Worm (Caenorhabditis elegans) whole organism, L3 larva: Measurements from ENCODE around the gene T04C10.3.

Experiments used
- ZK546.5 ChIP-seq: sonication (generic microtip); optimal IDR thresholded peaks from 2 replicates; lab custom pipeline; 2017; ENCODE audit warnings: missing biosample characterization, missing genetic modification characterization
- ama-1 ChIP-seq: fragments of 150-350 bp; optimal IDR thresholded peaks from 2 replicates; lab custom pipeline; 2018
- egl-27 ChIP-seq: sonication (generic microtip); optimal IDR thresholded peaks from 4 replicates; lab custom pipeline; 2017; ENCODE audit warnings: missing biosample characterization, missing genetic modification reagents, missing genetic modification characterization
- jun-1 ChIP-seq: fragments of 150-350 bp; optimal IDR thresholded peaks from 2 replicates; lab custom pipeline; 2014; ENCODE audit warnings: missing biosample characterization, missing genetic modification reagents, missing genetic modification characterization
- nfya-1 ChIP-seq: sonication (generic microtip); optimal IDR thresholded peaks from 2 replicates; lab custom pipeline; 2017; ENCODE audit warnings: missing genetic modification characterization, mild to moderate bottlenecking, missing compliant biosample characterization, antibody characterized with exemption, moderate library complexity; ENCODE audit not compliant: insufficient read depth
- nhr-12 ChIP-seq: fragments of 150-350 bp; optimal IDR thresholded peaks from 2 replicates; lab custom pipeline; 2014; ENCODE audit warnings: missing biosample characterization, missing genetic modification characterization
- nhr-237 ChIP-seq: fragments of 150-350 bp; optimal IDR thresholded peaks from 2 replicates; lab custom pipeline; 2014; ENCODE audit warnings: missing biosample characterization, missing genetic modification characterization
- nhr-67 ChIP-seq: fragments of 150-350 bp; optimal IDR thresholded peaks from 2 replicates; lab custom pipeline; 2014; ENCODE audit warnings: missing biosample characterization, missing genetic modification characterization
- nhr-76 ChIP-seq: fragments of 150-350 bp; sonication (generic microtip); optimal IDR thresholded peaks from 5 replicates; lab custom pipeline; 2014; ENCODE audit warnings: missing biosample characterization, missing genetic modification characterization
- snpc-4 ChIP-seq: fragments of 150-350 bp; optimal IDR thresholded peaks from 2 replicates; lab custom pipeline; 2014; ENCODE audit warnings: missing biosample characterization, missing genetic modification characterization

- TF ChIP-seq nhr-12 (tag; lab: Kevin White, UChicago) (no peak), snpc-4 (tag; lab: Kevin White, UChicago) (no peak), nfya-1 (tag; lab: Kevin White, UChicago) (no peak), egl-27 (tag; lab: Kevin White, UChicago) (no peak), ZK546.5 (tag; lab: Kevin White, UChicago) (no peak), ama-1 (lab: Kevin White, UChicago) (no peak), nhr-237 (tag; lab: Kevin White, UChicago) (no peak), nhr-67 (no peak), jun-1 (tag; lab: Kevin White, UChicago) (no peak), nhr-76 (no peak)
Observed at ce11 chrX:14794170-14794569, 18.0 kb upstream of the T04C10.3 start.
